Worm (Caenorhabditis elegans) whole organism, young adult: ENCODE measurements around the gene gtf-2E1.

Experiments used
- D2030.7 ChIP-seq: fragments of 200-800 bp; sonication (Bioruptor generic); IDR thresholded peaks from 2 replicates; pipeline ENCODE4 v1.3.6; 2022; ENCODE audit warnings: missing genetic modification reagents, missing genetic modification characterization, missing compliant biosample characterization
- F52B5.7 ChIP-seq: sonication (generic microtip); optimal IDR thresholded peaks from 2 replicates; lab custom pipeline; 2016; ENCODE audit warnings: mild to moderate bottlenecking, missing genetic modification characterization, missing compliant biosample characterization
- F55B11.4 ChIP-seq: sonication (generic microtip); optimal IDR thresholded peaks from 2 replicates; lab custom pipeline; 2016; ENCODE audit warnings: missing compliant biosample characterization, missing genetic modification characterization, borderline replicate concordance; ENCODE audit not compliant: insufficient read depth
- K12H6.12 ChIP-seq: fragments of 200-800 bp; sonication (Bioruptor generic); optimal IDR thresholded peaks from 2 replicates; lab custom pipeline; 2018; ENCODE audit warnings: mild to moderate bottlenecking, missing genetic modification characterization, missing compliant biosample characterization
- T26A5.8 ChIP-seq: sonication (generic microtip); optimal IDR thresholded peaks from 2 replicates; lab custom pipeline; 2016; ENCODE audit warnings: missing genetic modification characterization, missing compliant biosample characterization
- Y53G8AR.9 ChIP-seq: fragments of 200-800 bp; sonication (Bioruptor generic); conservative IDR thresholded peaks from 2 replicates; pipeline ENCODE4 v1.3.6; 2022; ENCODE audit warnings: missing genetic modification reagents, missing genetic modification characterization, missing compliant biosample characterization
- Y56A3A.18 ChIP-seq: fragments of 200-800 bp; sonication (Bioruptor generic); IDR thresholded peaks from 2 replicates; pipeline ENCODE4 v1.3.6; 2022; ENCODE audit warnings: missing genetic modification reagents, missing genetic modification characterization, missing compliant biosample characterization
- akir-1 ChIP-seq: fragments of 200-800 bp; sonication (Bioruptor generic); optimal IDR thresholded peaks from 2 replicates; lab custom pipeline; 2018; ENCODE audit warnings: mild to moderate bottlenecking, missing genetic modification characterization, moderate library complexity, missing compliant biosample characterization
- aptf-3 ChIP-seq: fragments of 200-800 bp; sonication (Bioruptor generic); IDR thresholded peaks from 2 replicates; pipeline ENCODE4 v1.3.6; 2022; ENCODE audit warnings: missing genetic modification characterization, missing compliant biosample characterization
- atf-7 ChIP-seq: sonication (generic microtip); optimal IDR thresholded peaks from 2 replicates; lab custom pipeline; 2017; ENCODE audit warnings: mild to moderate bottlenecking, missing genetic modification characterization, missing compliant biosample characterization
- athp-1 ChIP-seq: sonication (generic microtip); optimal IDR thresholded peaks from 2 replicates; lab custom pipeline; 2017; ENCODE audit warnings: mild to moderate bottlenecking, missing genetic modification characterization, missing compliant biosample characterization
- ccch-3 ChIP-seq: fragments of 200-800 bp; sonication (Bioruptor generic); optimal IDR thresholded peaks from 2 replicates; lab custom pipeline; 2018; ENCODE audit warnings: mild to moderate bottlenecking, missing genetic modification characterization, missing compliant biosample characterization
- cebp-1 ChIP-seq, 2 experiments: fragments of 200-800 bp in 1 of 2; sonication (Bioruptor generic) in 1 of 2; sonication (generic microtip) in 1 of 2; IDR thresholded peaks in 1 of 2; optimal IDR thresholded peaks in 1 of 2; 2 replicates each; pipeline versions ENCODE4 v1.3.6 to Lab custom; 2017 to 2022; ENCODE audit warnings: missing compliant biosample characterization in 2 of 2, missing genetic modification characterization in 2 of 2, mild to moderate bottlenecking in 1 of 2, missing genetic modification reagents in 1 of 2, moderate library complexity in 1 of 2
- ceh-27 ChIP-seq: fragments of 200-800 bp; sonication (Bioruptor generic); optimal IDR thresholded peaks from 2 replicates; lab custom pipeline; 2018; ENCODE audit warnings: mild to moderate bottlenecking, missing genetic modification characterization, moderate library complexity, missing compliant biosample characterization
- ceh-79 ChIP-seq: sonication (generic microtip); optimal IDR thresholded peaks from 2 replicates; lab custom pipeline; 2017; ENCODE audit warnings: mild to moderate bottlenecking, missing genetic modification characterization, missing compliant biosample characterization
- dpl-1 ChIP-seq: fragments of 150-350 bp; optimal IDR thresholded peaks from 2 replicates; lab custom pipeline; 2014; ENCODE audit warnings: missing biosample characterization, missing genetic modification reagents, missing genetic modification characterization
- egl-18 ChIP-seq: fragments of 200-800 bp; sonication (Bioruptor generic); IDR thresholded peaks from 2 replicates; pipeline ENCODE4 v1.3.6; 2022; ENCODE audit warnings: missing genetic modification reagents, missing genetic modification characterization, missing compliant biosample characterization
- egl-44 ChIP-seq: fragments of 200-800 bp; sonication (Bioruptor generic); IDR thresholded peaks from 2 replicates; pipeline ENCODE4 v1.3.6; 2022; ENCODE audit warnings: missing genetic modification reagents, missing genetic modification characterization, missing compliant biosample characterization
- ets-4 ChIP-seq: fragments of 200-800 bp; sonication (Bioruptor generic); optimal IDR thresholded peaks from 2 replicates; lab custom pipeline; 2018; ENCODE audit warnings: mild to moderate bottlenecking, missing genetic modification characterization, missing compliant biosample characterization
- gei-17 ChIP-seq: fragments of 200-800 bp; sonication (Bioruptor generic); optimal IDR thresholded peaks from 2 replicates; lab custom pipeline; 2018; ENCODE audit warnings: mild to moderate bottlenecking, missing genetic modification characterization, missing compliant biosample characterization
- him-1 ChIP-seq: sonication (generic microtip); optimal IDR thresholded peaks from 2 replicates; lab custom pipeline; 2016; ENCODE audit warnings: missing genotype, missing genetic modification reagents, missing genetic modification characterization, missing compliant biosample characterization
- hlh-26 ChIP-seq: fragments of 200-800 bp; sonication (Bioruptor generic); conservative IDR thresholded peaks from 2 replicates; pipeline ENCODE4 v1.3.6; 2022; ENCODE audit warnings: missing genetic modification reagents, missing genetic modification characterization, missing compliant biosample characterization
- hmg-1.2 ChIP-seq: fragments of 200-800 bp; sonication (Bioruptor generic); IDR thresholded peaks from 2 replicates; pipeline ENCODE4 v1.3.6; 2022; ENCODE audit warnings: missing genetic modification reagents, missing genetic modification characterization, missing compliant biosample characterization
- hrde-1 ChIP-seq: sonication (generic microtip); optimal IDR thresholded peaks from 2 replicates; lab custom pipeline; 2016; ENCODE audit warnings: missing genetic modification characterization, mild to moderate bottlenecking, missing compliant biosample characterization, moderate library complexity, missing genotype, missing genetic modification reagents, borderline replicate concordance
- let-607 ChIP-seq, 2 experiments: fragments of 200-800 bp in 1 of 2; sonication (Bioruptor generic) in 1 of 2; sonication (generic microtip) in 1 of 2; optimal IDR thresholded peaks; 2 replicates each; lab custom pipeline; 2016 to 2018; ENCODE audit warnings: mild to moderate bottlenecking in 2 of 2, missing compliant biosample characterization in 2 of 2, missing genetic modification characterization in 2 of 2, moderate library complexity in 2 of 2, missing genotype in 1 of 2
- lin-26 ChIP-seq: fragments of 200-800 bp; sonication (Bioruptor generic); IDR thresholded peaks from 2 replicates; pipeline ENCODE4 v1.3.6; 2022; ENCODE audit warnings: missing genetic modification reagents, missing genetic modification characterization, missing compliant biosample characterization
- lin-54 ChIP-seq: fragments of 200-800 bp; sonication (Bioruptor generic); optimal IDR thresholded peaks from 2 replicates; lab custom pipeline; 2018; ENCODE audit warnings: mild to moderate bottlenecking, missing genetic modification characterization, missing compliant biosample characterization
- lir-1 ChIP-seq: fragments of 200-800 bp; sonication (Bioruptor generic); conservative IDR thresholded peaks from 2 replicates; pipeline ENCODE4 v1.3.6; 2022; ENCODE audit warnings: missing genetic modification reagents, missing genetic modification characterization, missing compliant biosample characterization
- madf-8 ChIP-seq: fragments of 200-800 bp; sonication (Bioruptor generic); conservative IDR thresholded peaks from 2 replicates; pipeline ENCODE4 v1.3.6; 2022; ENCODE audit warnings: missing genetic modification reagents, missing genetic modification characterization, missing compliant biosample characterization
- mcd-1 ChIP-seq: fragments of 200-800 bp; sonication (Bioruptor generic); IDR thresholded peaks from 2 replicates; pipeline ENCODE4 v1.3.6; 2022; ENCODE audit warnings: missing genetic modification reagents, missing genetic modification characterization, missing compliant biosample characterization
- mes-4 ChIP-seq: sonication (generic microtip); optimal IDR thresholded peaks from 2 replicates; lab custom pipeline; 2016; ENCODE audit warnings: missing genotype, missing genetic modification characterization, missing compliant biosample characterization
- nfya-1 ChIP-seq: sonication (generic microtip); optimal IDR thresholded peaks from 2 replicates; lab custom pipeline; 2017; ENCODE audit warnings: antibody characterized with exemption, missing compliant biosample characterization, missing genetic modification characterization, borderline replicate concordance; ENCODE audit not compliant: insufficient read depth
- nfya-2 ChIP-seq: fragments of 200-800 bp; sonication (Bioruptor generic); IDR thresholded peaks from 2 replicates; pipeline ENCODE4 v1.3.6; 2022; ENCODE audit warnings: missing genetic modification reagents, missing genetic modification characterization, missing compliant biosample characterization
- nhr-120 ChIP-seq: fragments of 200-800 bp; sonication (Bioruptor generic); IDR thresholded peaks from 2 replicates; pipeline ENCODE4 v1.3.6; 2022; ENCODE audit warnings: missing genetic modification characterization, missing compliant biosample characterization
- nhr-179 ChIP-seq: sonication (generic microtip); optimal IDR thresholded peaks from 2 replicates; lab custom pipeline; 2016; ENCODE audit warnings: mild to moderate bottlenecking, missing genetic modification characterization, missing compliant biosample characterization
- nhr-27 ChIP-seq: fragments of 200-800 bp; sonication (Bioruptor generic); optimal IDR thresholded peaks from 2 replicates; lab custom pipeline; 2018; ENCODE audit warnings: mild to moderate bottlenecking, missing genetic modification characterization, moderate library complexity, missing compliant biosample characterization
- nhr-80 ChIP-seq: sonication (generic microtip); optimal IDR thresholded peaks from 2 replicates; lab custom pipeline; 2016; ENCODE audit warnings: missing genetic modification characterization, missing compliant biosample characterization
- pbrm-1 ChIP-seq: fragments of 200-800 bp; sonication (Bioruptor generic); IDR thresholded peaks from 2 replicates; pipeline ENCODE4 v1.3.6; 2022; ENCODE audit warnings: missing genetic modification reagents, missing genetic modification characterization, missing compliant biosample characterization
- rcor-1 ChIP-seq: fragments of 200-800 bp; sonication (Bioruptor generic); IDR thresholded peaks from 2 replicates; pipeline ENCODE4 v1.3.6; 2022; ENCODE audit warnings: missing genetic modification reagents, missing genetic modification characterization, missing compliant biosample characterization
- snpc-1.1 ChIP-seq: sonication (generic microtip); optimal IDR thresholded peaks from 2 replicates; lab custom pipeline; 2017; ENCODE audit warnings: missing genetic modification characterization, mild to moderate bottlenecking, missing compliant biosample characterization, antibody characterized with exemption, moderate library complexity, missing genotype, missing genetic modification reagents; ENCODE audit not compliant: insufficient read depth
- snpc-1.3 ChIP-seq: sonication (generic microtip); optimal IDR thresholded peaks from 2 replicates; lab custom pipeline; 2017; ENCODE audit warnings: missing genetic modification characterization, mild to moderate bottlenecking, missing compliant biosample characterization, antibody characterized with exemption, moderate library complexity, missing genotype, missing genetic modification reagents; ENCODE audit not compliant: insufficient read depth
- tbp1 ChIP-seq: fragments of 200-800 bp; sonication (Bioruptor generic); optimal IDR thresholded peaks from 2 replicates; lab custom pipeline; 2018; ENCODE audit warnings: mild to moderate bottlenecking, missing genetic modification characterization, missing compliant biosample characterization
- unc-130 ChIP-seq: sonication (generic microtip); optimal IDR thresholded peaks from 2 replicates; lab custom pipeline; 2016; ENCODE audit warnings: missing genetic modification reagents, missing genetic modification characterization, missing compliant biosample characterization
- unc-62 ChIP-seq: fragments of 150-350 bp; optimal IDR thresholded peaks from 2 replicates; lab custom pipeline; 2014; ENCODE audit warnings: missing biosample characterization, missing genetic modification reagents, missing genetic modification characterization
- ztf-18 ChIP-seq: sonication (generic microtip); optimal IDR thresholded peaks from 2 replicates; lab custom pipeline; 2016; ENCODE audit warnings: missing genotype, mild to moderate bottlenecking, missing genetic modification characterization, missing compliant biosample characterization
- ztf-28 ChIP-seq: fragments of 200-800 bp; sonication (Bioruptor generic); IDR thresholded peaks from 2 replicates; pipeline ENCODE4 v1.3.6; 2022; ENCODE audit warnings: missing genetic modification reagents, missing genetic modification characterization, missing compliant biosample characterization
- ztf-6 ChIP-seq: fragments of 200-800 bp; sonication (Bioruptor generic); IDR thresholded peaks from 2 replicates; pipeline ENCODE4 v1.3.6; 2022; ENCODE audit warnings: missing genetic modification reagents, missing genetic modification characterization, missing compliant biosample characterization

Gene gtf-2E1

ce11 chrIV:17245200-17245599, 9.9 kb upstream of the gtf-2E1 start, which contains the start of gene ZK550.2:
ZK550.2 (plus strand) TSS chrIV:17245584.
- no peak for TF ChIP-seq ceh-79
- TF ChIP-seq ceh-27 (GFP tag; lab: Kevin White, UChicago): no peak
- TF ChIP-seq aptf-3: no peak
- no peak for TF ChIP-seq unc-130 (GFP tag; lab: Kevin White, UChicago)
- TF ChIP-seq atf-7: peak; percentile 45
- TF ChIP-seq nhr-179 (tag; lab: Kevin White, UChicago): no peak
- peak; percentile 56 for TF ChIP-seq unc-62 (GFP tag; lab: Kevin White, UChicago)
- TF ChIP-seq rcor-1 (GFP tag; lab: Robert Waterston, UW): no peak
- no peak for TF ChIP-seq pbrm-1 (GFP tag; lab: Robert Waterston, UW)
- TF ChIP-seq nhr-120 (GFP tag; lab: Robert Waterston, UW): no peak
- no peak for TF ChIP-seq hrde-1 (tag; lab: Kevin White, UChicago)
- peak; percentile 54 for TF ChIP-seq tbp1 (GFP tag; lab: Kevin White, UChicago)
- no peak for TF ChIP-seq nfya-1 (tag; lab: Kevin White, UChicago)
- no peak for TF ChIP-seq F55B11.4 (tag; lab: Kevin White, UChicago)
- TF ChIP-seq athp-1 (tag; lab: Kevin White, UChicago): no peak
- TF ChIP-seq ztf-18 (tag; lab: Kevin White, UChicago): peak; percentile 23
- no peak for TF ChIP-seq snpc-1.1 (tag; lab: Kevin White, UChicago)
- 0 out of 2 replicates have a peak, but pooled peaks have one; percentile 37 for TF ChIP-seq mcd-1
- TF ChIP-seq lin-54 (GFP tag; lab: Kevin White, UChicago): peak; percentile 8
- TF ChIP-seq D2030.7 (GFP tag; lab: Robert Waterston, UW): no peak
- TF ChIP-seq F52B5.7 (tag; lab: Kevin White, UChicago): no peak
- TF ChIP-seq ccch-3 (GFP tag; lab: Kevin White, UChicago): no peak
- TF ChIP-seq nfya-2: no peak
- TF ChIP-seq let-607 (tag; optimal IDR thresholded peaks at IDR 0.05; lab: Kevin White, UChicago): peak in 1 of 2 experiments; percentile 5
- TF ChIP-seq lin-26 (GFP tag; lab: Robert Waterston, UW): no peak
- no peak for TF ChIP-seq snpc-1.3 (tag; lab: Kevin White, UChicago)
- TF ChIP-seq hmg-1.2 (GFP tag; lab: Robert Waterston, UW): no peak
- peak; percentile 97 for TF ChIP-seq nhr-80 (tag; lab: Kevin White, UChicago)
- no peak for TF ChIP-seq T26A5.8 (tag; lab: Kevin White, UChicago)
- TF ChIP-seq egl-18 (GFP tag; lab: Robert Waterston, UW): no peak
- TF ChIP-seq gei-17 (GFP tag; lab: Kevin White, UChicago): no peak
- no peak for TF ChIP-seq madf-8 (GFP tag; lab: Robert Waterston, UW)
- no peak for TF ChIP-seq Y53G8AR.9 (GFP tag; lab: Robert Waterston, UW)
- peak; percentile 70; the same call in 1 of the 2 replicates for TF ChIP-seq egl-44
- no peak for TF ChIP-seq ztf-28 (GFP tag; lab: Robert Waterston, UW)
- TF ChIP-seq mes-4 (tag; lab: Kevin White, UChicago): no peak
- no peak for TF ChIP-seq cebp-1 (GFP tag; IDR thresholded peaks at IDR 0.05; lab: Robert Waterston, UW)
- no peak for TF ChIP-seq cebp-1 (tag; optimal IDR thresholded peaks at IDR 0.05; lab: Kevin White, UChicago)
- no peak for TF ChIP-seq him-1 (tag; lab: Kevin White, UChicago)
- TF ChIP-seq lir-1 (GFP tag; lab: Robert Waterston, UW): no peak
- no peak for TF ChIP-seq nhr-27 (tag; lab: Kevin White, UChicago)
- TF ChIP-seq akir-1 (GFP tag; lab: Kevin White, UChicago): no peak
- TF ChIP-seq K12H6.12: no peak
- 0 out of 2 replicates have a peak, but pooled peaks have one; percentile 78 for TF ChIP-seq Y56A3A.18 (GFP tag; lab: Robert Waterston, UW)
- TF ChIP-seq ztf-6 (GFP tag; lab: Robert Waterston, UW): no peak
- no peak for TF ChIP-seq hlh-26 (GFP tag; lab: Robert Waterston, UW)
- peak; percentile 82 for TF ChIP-seq ets-4 (GFP tag; lab: Kevin White, UChicago)
- no peak for TF ChIP-seq dpl-1 (GFP tag; lab: Kevin White, UChicago)
